Fruit fly (Drosophila melanogaster) whole organism, embryonic: ENCODE measurements around the gene CG14034.

Experiments
- B-H1 ChIP-seq: fragments of 200-800 bp; sonication (Bioruptor generic); IDR thresholded peaks from 3 replicates; pipeline ENCODE4 v1.3.6; 2022; ENCODE audit warnings: missing biosample characterization, missing genetic modification characterization
- CG10274 ChIP-seq: fragments of 200-800 bp; sonication (Bioruptor generic); optimal IDR thresholded peaks from 3 replicates; lab custom pipeline; 2017; ENCODE audit warnings: missing biosample characterization, mild to moderate bottlenecking, missing genetic modification characterization
- CG10979 ChIP-seq: fragments of 200-800 bp; sonication (Bioruptor generic); optimal IDR thresholded peaks from 2 replicates; lab custom pipeline; 2018; ENCODE audit warnings: missing biosample characterization, mild to moderate bottlenecking, missing genetic modification characterization, moderate library complexity
- CG11398 ChIP-seq: fragments of 200-800 bp; sonication (Bioruptor generic); optimal IDR thresholded peaks from 2 replicates; lab custom pipeline; 2016; ENCODE audit warnings: missing biosample characterization, missing genetic modification characterization
- CG11456 ChIP-seq: fragments of 200-800 bp; sonication (Bioruptor generic); IDR thresholded peaks from 3 replicates; pipeline ENCODE4 v1.3.6; 2022; ENCODE audit warnings: missing biosample characterization, missing genetic modification characterization
- CG11696 ChIP-seq: fragments of 200-800 bp; sonication (Bioruptor generic); IDR thresholded peaks from 2 replicates; pipeline ENCODE4 v1.3.6; 2022; ENCODE audit warnings: missing biosample characterization, missing genetic modification characterization
- CG12155 ChIP-seq: fragments of 200-800 bp; sonication (Bioruptor generic); optimal IDR thresholded peaks from 3 replicates; lab custom pipeline; 2016; ENCODE audit warnings: missing biosample characterization, missing genetic modification characterization
- CG12769 ChIP-seq: fragments of 200-800 bp; sonication (Bioruptor generic); optimal IDR thresholded peaks from 2 replicates; lab custom pipeline; 2019; ENCODE audit warnings: missing biosample characterization, mild to moderate bottlenecking, missing genetic modification characterization, moderate library complexity
- CG13775 ChIP-seq: fragments of 200-800 bp; sonication (Bioruptor generic); optimal IDR thresholded peaks from 3 replicates; lab custom pipeline; 2017; ENCODE audit warnings: missing biosample characterization, mild to moderate bottlenecking, missing genetic modification characterization
- CG14667 ChIP-seq: fragments of 200-800 bp; sonication (Bioruptor generic); IDR thresholded peaks from 2 replicates; pipeline ENCODE4 v1.3.6; 2022; ENCODE audit warnings: missing biosample characterization, missing genetic modification characterization
- CG18262 ChIP-seq: fragments of 200-800 bp; optimal IDR thresholded peaks from 3 replicates; lab custom pipeline; 2019; ENCODE audit warnings: missing biosample characterization, mild to moderate bottlenecking, missing genetic modification characterization, moderate library complexity
- CG32532 ChIP-seq: fragments of 200-800 bp; sonication (Bioruptor generic); IDR thresholded peaks from 2 replicates; pipeline ENCODE4 v1.3.6; 2022; ENCODE audit warnings: missing biosample characterization, missing genetic modification characterization
- CG5245 ChIP-seq: fragments of 200-800 bp; sonication (Bioruptor generic); optimal IDR thresholded peaks from 3 replicates; lab custom pipeline; 2016; ENCODE audit warnings: missing biosample characterization, missing genetic modification characterization
- CG8359 ChIP-seq: fragments of 200-800 bp; sonication (Bioruptor generic); optimal IDR thresholded peaks from 2 replicates; lab custom pipeline; 2017; ENCODE audit warnings: missing biosample characterization, mild to moderate bottlenecking, missing genetic modification characterization, borderline replicate concordance
- D19B ChIP-seq: fragments of 200-800 bp; sonication (Bioruptor generic); optimal IDR thresholded peaks from 2 replicates; lab custom pipeline; 2017; ENCODE audit warnings: missing biosample characterization, mild to moderate bottlenecking, missing genetic modification characterization
- Dip2 ChIP-seq: fragments of 200-800 bp; sonication (Bioruptor generic); IDR thresholded peaks from 2 replicates; pipeline ENCODE4 v1.3.6; 2022; ENCODE audit warnings: missing biosample characterization, missing genetic modification characterization
- Dll ChIP-seq: fragments of 200-800 bp; sonication (Bioruptor generic); IDR thresholded peaks from 4 replicates; pipeline ENCODE4 v1.3.6; 2022; ENCODE audit warnings: missing biosample characterization, missing genetic modification characterization; ENCODE audit not compliant: partially characterized antibody
- Eip74EF ChIP-seq, 2 experiments: fragments of 200-800 bp in 1 of 2; fragments of >200 bp in 1 of 2; sonication (Bioruptor generic) in 1 of 2; optimal IDR thresholded peaks; 2 replicates each; lab custom pipeline; 2017 to 2019; ENCODE audit warnings: missing biosample characterization in 2 of 2, missing genetic modification characterization in 2 of 2, mild to moderate bottlenecking in 1 of 2, moderate library complexity in 1 of 2
- Hr78 ChIP-seq, 2 experiments: fragments of 200-800 bp in 1 of 2; fragments of >200 bp in 1 of 2; sonication (Bioruptor generic) in 1 of 2; optimal IDR thresholded peaks; 2 replicates each; lab custom pipeline; 2017 to 2019; ENCODE audit warnings: missing biosample characterization in 2 of 2, missing genetic modification characterization in 2 of 2, mild to moderate bottlenecking in 1 of 2, moderate library complexity in 1 of 2
- Med ChIP-seq: fragments of 200-800 bp; sonication (Bioruptor generic); peaks from one replicate; lab custom pipeline; 2016; ENCODE audit warnings: missing biosample characterization, missing genetic modification characterization, mild to moderate bottlenecking, inconsistent platforms, moderate library complexity
- Mrtf ChIP-seq: fragments of 200-800 bp; sonication (Bioruptor generic); IDR thresholded peaks from 3 replicates; pipeline ENCODE4 v1.3.6; 2022; ENCODE audit warnings: missing biosample characterization, missing genetic modification characterization
- PHDP ChIP-seq: fragments of 200-800 bp; sonication (Bioruptor generic); optimal IDR thresholded peaks from 3 replicates; lab custom pipeline; 2018; ENCODE audit warnings: missing biosample characterization, mild to moderate bottlenecking, missing genetic modification characterization, moderate library complexity
- Pdp1 ChIP-seq, 2 experiments: fragments of 200-800 bp; sonication (Bioruptor generic); optimal IDR thresholded peaks; 3 replicates each; lab custom pipeline; 2016; ENCODE audit warnings: missing biosample characterization in 2 of 2, missing genetic modification characterization in 2 of 2, mild to moderate bottlenecking in 1 of 2, moderate library complexity in 1 of 2
- Ptx1 ChIP-seq: fragments of 200-800 bp; sonication (Bioruptor generic); IDR thresholded peaks from 2 replicates; pipeline ENCODE4 v1.3.6; 2022; ENCODE audit warnings: missing biosample characterization, missing genetic modification characterization
- Side ChIP-seq: fragments of 200-800 bp; sonication (Bioruptor generic); optimal IDR thresholded peaks from 2 replicates; lab custom pipeline; 2016; ENCODE audit warnings: missing biosample characterization, missing genetic modification characterization
- Spps ChIP-seq: fragments of 200-800 bp; sonication (Bioruptor generic); optimal IDR thresholded peaks from 2 replicates; lab custom pipeline; 2018; ENCODE audit warnings: missing biosample characterization, mild to moderate bottlenecking, missing genetic modification characterization
- Trl ChIP-seq, 3 experiments: fragments of >200 bp in 2 of 3; fragments of 200-800 bp in 1 of 3; sonication (Bioruptor generic) in 1 of 3; optimal IDR thresholded peaks; 2 replicates in 1 of 3; 3 replicates in 2 of 3; lab custom pipeline; 2016 to 2017; ENCODE audit warnings: missing biosample characterization in 1 of 3, missing genetic modification characterization in 1 of 3
- ci ChIP-seq: fragments of 200-800 bp; sonication (Bioruptor generic); IDR thresholded peaks from 3 replicates; pipeline ENCODE4 v1.3.6; 2022; ENCODE audit warnings: missing biosample characterization, missing genetic modification characterization
- cwo ChIP-seq: fragments of 200-800 bp; sonication (Bioruptor generic); optimal IDR thresholded peaks from 3 replicates; lab custom pipeline; 2017; ENCODE audit warnings: missing biosample characterization, missing genetic modification characterization, mild to moderate bottlenecking, moderate library complexity, missing genetic modification reagents
- danr ChIP-seq: fragments of 200-800 bp; sonication (Bioruptor generic); IDR thresholded peaks from 2 replicates; pipeline ENCODE4 v1.3.6; 2022; ENCODE audit warnings: missing biosample characterization, missing genetic modification characterization
- dmrt11E ChIP-seq: fragments of 200-800 bp; sonication (Bioruptor generic); optimal IDR thresholded peaks from 3 replicates; lab custom pipeline; 2018; ENCODE audit warnings: missing biosample characterization, mild to moderate bottlenecking, missing genetic modification characterization, moderate library complexity
- fd96Cb ChIP-seq: fragments of 200-800 bp; sonication (Bioruptor generic); optimal IDR thresholded peaks from 2 replicates; lab custom pipeline; 2018; ENCODE audit warnings: missing biosample characterization, mild to moderate bottlenecking, missing genetic modification characterization, moderate library complexity
- fu2 ChIP-seq: fragments of 200-800 bp; sonication (Bioruptor generic); optimal IDR thresholded peaks from 2 replicates; lab custom pipeline; 2016; ENCODE audit warnings: missing biosample characterization, missing genetic modification characterization
- gcm2 ChIP-seq: fragments of 200-800 bp; sonication (Bioruptor generic); optimal IDR thresholded peaks from 2 replicates; lab custom pipeline; 2016; ENCODE audit warnings: missing biosample characterization, missing genetic modification characterization
- jing ChIP-seq: fragments of 200-800 bp; sonication (Bioruptor generic); optimal IDR thresholded peaks from 2 replicates; lab custom pipeline; 2018; ENCODE audit warnings: missing biosample characterization, mild to moderate bottlenecking, missing genetic modification characterization
- jumu ChIP-seq: fragments of 200-800 bp; sonication (Bioruptor generic); optimal IDR thresholded peaks from 3 replicates; lab custom pipeline; 2016; ENCODE audit warnings: missing biosample characterization, missing genetic modification characterization
- kah ChIP-seq: fragments of 200-800 bp; sonication (Bioruptor generic); optimal IDR thresholded peaks from 2 replicates; lab custom pipeline; 2018; ENCODE audit warnings: missing biosample characterization, mild to moderate bottlenecking, missing genetic modification characterization
- kay ChIP-seq: fragments of 200-800 bp; sonication (Bioruptor generic); optimal IDR thresholded peaks from 2 replicates; lab custom pipeline; 2016; ENCODE audit warnings: missing biosample characterization, missing genetic modification characterization
- ken ChIP-seq: fragments of 200-800 bp; sonication (Bioruptor generic); IDR thresholded peaks from 3 replicates; pipeline ENCODE4 v1.3.6; 2022; ENCODE audit warnings: missing biosample characterization, missing genetic modification characterization
- lab ChIP-seq: fragments of 200-800 bp; sonication (Bioruptor generic); optimal IDR thresholded peaks from 3 replicates; lab custom pipeline; 2017; ENCODE audit warnings: missing biosample characterization, missing genetic modification characterization, mild to moderate bottlenecking, moderate library complexity, missing genetic modification reagents
- lilli ChIP-seq: fragments of 200-800 bp; sonication (Bioruptor generic); optimal IDR thresholded peaks from 3 replicates; lab custom pipeline; 2016; ENCODE audit warnings: missing biosample characterization, missing genetic modification characterization
- nmo ChIP-seq: fragments of 200-800 bp; sonication (Bioruptor generic); optimal IDR thresholded peaks from 2 replicates; lab custom pipeline; 2018; ENCODE audit warnings: missing biosample characterization, mild to moderate bottlenecking, missing genetic modification characterization, moderate library complexity
- slbo ChIP-seq: fragments of 200-800 bp; sonication (Bioruptor generic); IDR thresholded peaks from 2 replicates; pipeline ENCODE4 v1.3.6; 2022; ENCODE audit warnings: missing biosample characterization, missing genetic modification characterization
- sob ChIP-seq: fragments of 200-800 bp; sonication (Bioruptor generic); IDR thresholded peaks from 2 replicates; pipeline ENCODE4 v1.3.6; 2022; ENCODE audit warnings: missing biosample characterization, missing genetic modification characterization
- sqz ChIP-seq: fragments of 200-800 bp; sonication (Bioruptor generic); optimal IDR thresholded peaks from 3 replicates; lab custom pipeline; 2018; ENCODE audit warnings: missing biosample characterization, mild to moderate bottlenecking, missing genetic modification characterization
- tio ChIP-seq: fragments of 200-800 bp; sonication (Bioruptor generic); optimal IDR thresholded peaks from 2 replicates; lab custom pipeline; 2017; ENCODE audit warnings: missing biosample characterization, missing genetic modification characterization, inconsistent platforms
- wdn ChIP-seq: fragments of 200-800 bp; sonication (Bioruptor generic); IDR thresholded peaks from 2 replicates; pipeline ENCODE4 v1.3.6; 2022; ENCODE audit warnings: missing biosample characterization, missing genetic modification characterization
- wek ChIP-seq: fragments of 200-800 bp; sonication (Bioruptor generic); optimal IDR thresholded peaks from 3 replicates; lab custom pipeline; 2018; ENCODE audit warnings: missing biosample characterization, mild to moderate bottlenecking, missing genetic modification characterization, moderate library complexity

The CG14034 gene

dm6 chr2L:5261223-5261984 lies 45.1 kb upstream of the CG14034 start (continued):
- TF ChIP-seq kah (GFP tag; lab: Kevin White, UChicago): peak; percentile 14
- peak; percentile 16 for TF ChIP-seq fd96Cb (tag; lab: Kevin White, UChicago)
- TF ChIP-seq Dll (GFP tag; lab: Robert Waterston, UW): 0 out of 4 replicates have a peak, but pooled peaks have one; percentile 20
- 0 out of 2 replicates have a peak, but pooled peaks have one; percentile 18 for TF ChIP-seq sob
- TF ChIP-seq CG11696: 0 out of 2 replicates have a peak, but pooled peaks have one; percentile 41
- TF ChIP-seq CG11398 (GFP tag; lab: Kevin White, UChicago): no peak
- TF ChIP-seq wdn (GFP tag; lab: Robert Waterston, UW): no peak
- no peak for TF ChIP-seq danr (GFP tag; lab: Robert Waterston, UW)
- no peak for TF ChIP-seq Trl (optimal IDR thresholded peaks at IDR 0.05; lab: Kevin White, UChicago)
- peak; percentile 13 for TF ChIP-seq Trl (GFP tag; optimal IDR thresholded peaks at IDR 0.05; lab: Kevin White, UChicago)
- peak; percentile 0 for TF ChIP-seq Side (GFP tag; lab: Kevin White, UChicago)
- peak; percentile 5 for TF ChIP-seq cwo (GFP tag; lab: Kevin White, UChicago)
- no peak for TF ChIP-seq sqz (GFP tag; lab: Kevin White, UChicago)
- peak; percentile 6 for TF ChIP-seq PHDP (tag; lab: Kevin White, UChicago)
- peak; percentile 65 for TF ChIP-seq CG18262 (tag; lab: Kevin White, UChicago)
- no peak for TF ChIP-seq B-H1
- peak; percentile 30 for TF ChIP-seq nmo (GFP tag; lab: Kevin White, UChicago)
- TF ChIP-seq Ptx1 (GFP tag; lab: Robert Waterston, UW): peak; percentile 50
- TF ChIP-seq Mrtf (GFP tag; lab: Robert Waterston, UW): no peak
- TF ChIP-seq CG12155 (GFP tag; lab: Kevin White, UChicago): peak; percentile 15
- peak; percentile 86 for TF ChIP-seq Med (GFP tag; lab: Kevin White, UChicago)
- TF ChIP-seq jumu (GFP tag; lab: Kevin White, UChicago): peak; percentile 16
- no peak for TF ChIP-seq Eip74EF (GFP tag; optimal IDR thresholded peaks at IDR 0.05; lab: Kevin White, UChicago)
- TF ChIP-seq CG12769 (tag; lab: Kevin White, UChicago): peak; percentile 29
- TF ChIP-seq tio (GFP tag; lab: Kevin White, UChicago): no peak
- no peak for TF ChIP-seq CG5245 (GFP tag; lab: Kevin White, UChicago)
- TF ChIP-seq dmrt11E (tag; lab: Kevin White, UChicago): peak; percentile 74
- peak in 1 of 2 experiments; percentile 26 for TF ChIP-seq Pdp1 (GFP tag; optimal IDR thresholded peaks at IDR 0.05; lab: Kevin White, UChicago)
- peak; percentile 31; the same call in 1 of the 3 replicates for TF ChIP-seq ken (GFP tag; lab: Robert Waterston, UW)
- TF ChIP-seq CG10979 (tag; lab: Kevin White, UChicago): peak; percentile 44
- no peak for TF ChIP-seq gcm2
- TF ChIP-seq lilli (GFP tag; lab: Kevin White, UChicago): peak; percentile 18
- peak; percentile 29 for TF ChIP-seq lab
- no peak for TF ChIP-seq CG10274
- peak; percentile 48; the same call in 1 of the 2 replicates for TF ChIP-seq slbo
- TF ChIP-seq Hr78 (GFP tag; optimal IDR thresholded peaks at IDR 0.05; lab: Kevin White, UChicago): no peak
- TF ChIP-seq D19B (GFP tag; lab: Kevin White, UChicago): no peak
- peak; percentile 49 for TF ChIP-seq Spps
- no peak for TF ChIP-seq Dip2 (GFP tag; lab: Robert Waterston, UW)
- TF ChIP-seq CG11456 (GFP tag; lab: Robert Waterston, UW): no peak
- TF ChIP-seq CG8359 (GFP tag; lab: Kevin White, UChicago): peak; percentile 69
- TF ChIP-seq fu2 (GFP tag; lab: Kevin White, UChicago): no peak
- peak; percentile 71; the same call in 1 of the 3 replicates for TF ChIP-seq ci (GFP tag; lab: Robert Waterston, UW)
- TF ChIP-seq kay (GFP tag; lab: Kevin White, UChicago): no peak
- TF ChIP-seq CG32532 (GFP tag; lab: Robert Waterston, UW): peak; percentile 55; the same call in 1 of the 2 replicates
- TF ChIP-seq CG14667 (GFP tag; lab: Robert Waterston, UW): 0 out of 2 replicates have a peak, but pooled peaks have one; percentile 25
- no peak for TF ChIP-seq CG13775 (GFP tag; lab: Kevin White, UChicago)
- no peak for TF ChIP-seq wek
- no peak for TF ChIP-seq jing
